Fruit fly (Drosophila melanogaster): Measurements from ENCODE around the gene CG7840.
A peak's percentile ranks its signal among the peaks of the same experiment; 100 is the strongest.

Gene CG7840

dm6 chr2L:8286595-8286994 lies 18.8 kb upstream of the CG7840 start:
- no peak for TF ChIP-seq noc (tag; optimal IDR thresholded peaks at IDR 0.05)

- TF ChIP-seq noc (tag; optimal IDR thresholded peaks at IDR 0.05): no peak
Measured at dm6 chr2L:8288087-8288486, 17.3 kb upstream of the CG7840 start.

dm6 chr2L:8289352-8290091 lies 15.9 kb upstream of the CG7840 start:
- no peak for TF ChIP-seq noc (tag; optimal IDR thresholded peaks at IDR 0.05)

DNA sequence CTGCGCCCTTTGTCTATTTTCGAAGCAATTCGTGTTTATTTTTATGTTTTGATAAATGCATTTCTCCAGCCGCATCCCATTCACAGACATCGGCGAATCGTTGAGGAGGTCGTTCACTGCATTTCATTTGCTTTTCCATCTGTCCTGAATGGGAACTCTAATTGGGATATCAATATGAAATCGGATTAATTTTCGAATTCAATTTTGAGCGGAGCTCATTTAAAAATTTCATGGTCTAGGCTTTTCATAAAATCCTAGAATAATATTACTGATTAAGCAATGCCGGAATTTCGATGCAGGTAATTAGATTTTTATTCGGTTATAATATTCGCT lies 15.3 kb upstream of the CG7840 start:
- no peak for TF ChIP-seq noc (tag; optimal IDR thresholded peaks at IDR 0.05)

- no peak for TF ChIP-seq noc (tag; optimal IDR thresholded peaks at IDR 0.05)
Measured at dm6 chr2L:8290653-8291233, 14.6 kb upstream of the CG7840 start.

DNA sequence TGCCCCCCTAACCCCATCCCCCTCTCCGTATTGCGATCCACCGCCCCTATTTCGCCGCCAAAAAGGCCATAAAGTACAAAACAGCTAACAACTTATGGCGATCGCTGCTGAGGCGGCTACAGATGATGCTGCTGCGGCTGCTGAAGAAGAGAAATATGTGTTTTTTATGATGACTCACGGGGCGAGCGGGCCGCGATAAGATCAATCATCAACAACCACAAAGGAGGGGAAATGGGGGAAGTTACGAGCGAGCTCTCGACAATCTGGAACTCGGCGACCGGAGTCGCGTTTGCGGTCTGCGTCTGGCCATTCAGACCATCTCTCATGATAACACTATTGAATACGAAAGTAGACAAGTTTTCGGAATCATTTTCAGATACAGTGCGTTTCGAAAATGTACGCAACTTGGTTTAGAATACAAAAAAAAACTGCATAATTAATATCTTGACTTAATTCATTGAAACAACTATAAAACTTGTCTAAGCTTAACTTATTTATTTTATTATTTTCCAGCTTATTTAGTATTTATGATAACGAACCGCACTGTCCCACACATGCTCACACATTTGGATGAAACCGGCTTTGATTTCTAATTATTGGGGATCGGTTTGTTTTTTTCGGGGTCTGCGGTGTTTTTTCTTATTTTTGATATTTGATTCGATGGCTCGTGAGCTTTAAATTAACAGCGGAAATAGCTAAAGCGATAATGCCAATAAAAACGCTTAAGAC lies 13.1 kb upstream of the CG7840 start:
- peak; percentile 99 for TF ChIP-seq noc (tag; optimal IDR thresholded peaks at IDR 0.05)

DNA sequence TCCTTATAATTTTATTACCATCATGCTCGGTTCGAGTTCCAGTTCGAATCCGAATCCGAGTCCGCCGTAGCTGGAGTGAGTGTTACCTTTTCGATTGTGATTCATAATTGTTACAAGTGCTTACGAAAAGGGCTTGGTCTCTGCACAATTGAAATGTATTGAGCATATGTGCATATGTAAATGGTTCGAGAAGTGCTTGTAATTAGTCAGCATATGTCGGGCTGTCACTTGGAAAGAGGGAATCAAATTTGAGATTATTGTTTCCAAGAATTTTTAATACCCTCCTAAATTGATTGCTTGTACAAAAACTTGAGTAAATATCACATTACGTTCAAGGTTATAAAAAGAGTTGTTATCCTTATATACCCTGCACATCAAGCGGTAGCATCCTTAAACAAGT lies 11.9 kb upstream of the CG7840 start:
- TF ChIP-seq noc (tag; optimal IDR thresholded peaks at IDR 0.05): no peak

- TF ChIP-seq noc (tag; optimal IDR thresholded peaks at IDR 0.05): no peak
Measured at dm6 chr2L:8294043-8294442, 11.3 kb upstream of the CG7840 start.

dm6 chr2L:8296395-8296794 lies 9.0 kb upstream of the CG7840 start:
- no peak for TF ChIP-seq noc (tag; optimal IDR thresholded peaks at IDR 0.05)

DNA sequence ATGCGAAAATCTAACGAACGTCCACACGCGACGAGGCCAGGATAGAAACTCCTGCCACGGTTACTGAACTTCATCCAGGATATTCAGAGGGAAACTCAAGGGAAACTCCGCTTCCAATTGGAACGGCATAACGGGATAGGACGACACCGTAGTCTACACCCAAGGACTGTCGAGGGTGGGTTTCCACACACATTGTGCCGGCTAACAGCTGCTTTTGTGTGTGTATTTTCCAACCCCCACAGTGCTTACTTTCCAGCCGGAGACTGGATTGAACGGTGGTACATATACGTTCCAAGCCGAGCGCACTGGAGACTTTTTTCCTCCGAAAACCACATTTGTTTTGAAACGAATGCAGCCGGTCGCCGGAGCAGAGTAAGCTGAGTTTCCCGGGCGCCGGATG lies 8.3 kb upstream of the CG7840 start:
- TF ChIP-seq noc (tag; optimal IDR thresholded peaks at IDR 0.05): no peak

- TF ChIP-seq noc (tag; optimal IDR thresholded peaks at IDR 0.05): peak; percentile 4
Measured at dm6 chr2L:8299194-8299811, 6.1 kb upstream of the CG7840 start.

DNA sequence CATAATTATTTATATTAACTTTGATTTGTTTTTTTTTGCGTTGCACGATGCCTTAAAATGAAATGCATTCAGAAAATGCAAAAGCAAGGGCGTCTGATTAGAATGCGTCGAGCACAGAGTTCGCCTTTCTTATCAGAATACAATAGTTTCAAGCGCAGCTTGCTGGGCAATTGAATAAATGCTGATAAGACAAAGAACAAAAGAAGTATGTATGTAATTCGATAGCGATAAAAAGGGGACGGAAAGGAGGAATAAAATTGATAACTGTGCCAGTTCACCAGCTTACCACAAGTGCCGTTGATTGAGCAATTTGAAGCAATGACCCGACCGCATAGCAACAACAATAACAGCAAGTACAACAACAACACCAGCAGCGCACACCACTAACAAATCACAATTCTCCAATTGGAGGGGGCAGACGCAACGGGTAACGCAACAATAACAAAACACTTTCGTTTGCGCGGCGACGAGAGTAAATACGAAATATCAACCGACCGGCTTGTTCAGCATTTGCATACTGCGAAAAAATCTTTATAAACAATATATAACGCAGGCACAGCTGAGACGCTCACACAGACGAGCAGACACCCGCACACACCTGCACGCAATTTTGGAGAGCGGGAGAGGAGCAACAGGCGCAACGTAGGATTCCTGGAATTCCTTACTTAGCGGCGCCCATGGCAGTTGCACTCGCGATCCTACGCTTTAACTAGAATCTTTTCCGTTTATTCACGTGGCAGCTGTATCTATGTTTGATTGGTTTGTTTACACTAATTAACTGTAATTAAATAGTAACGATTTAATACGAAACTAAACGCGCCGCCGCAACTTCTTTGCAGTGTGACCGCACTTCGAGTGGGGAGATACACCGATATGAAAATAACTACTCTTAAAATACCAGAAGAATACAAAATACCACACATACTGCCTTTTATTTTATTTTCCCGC lies 4.9 kb upstream of the CG7840 start, which contains the start of gene Btk:
TSS of gene Btk (minus strand) at position 860 of the 948 bp plus-strand sequence.
- TF ChIP-seq noc (tag; optimal IDR thresholded peaks at IDR 0.05): no peak

DNA sequence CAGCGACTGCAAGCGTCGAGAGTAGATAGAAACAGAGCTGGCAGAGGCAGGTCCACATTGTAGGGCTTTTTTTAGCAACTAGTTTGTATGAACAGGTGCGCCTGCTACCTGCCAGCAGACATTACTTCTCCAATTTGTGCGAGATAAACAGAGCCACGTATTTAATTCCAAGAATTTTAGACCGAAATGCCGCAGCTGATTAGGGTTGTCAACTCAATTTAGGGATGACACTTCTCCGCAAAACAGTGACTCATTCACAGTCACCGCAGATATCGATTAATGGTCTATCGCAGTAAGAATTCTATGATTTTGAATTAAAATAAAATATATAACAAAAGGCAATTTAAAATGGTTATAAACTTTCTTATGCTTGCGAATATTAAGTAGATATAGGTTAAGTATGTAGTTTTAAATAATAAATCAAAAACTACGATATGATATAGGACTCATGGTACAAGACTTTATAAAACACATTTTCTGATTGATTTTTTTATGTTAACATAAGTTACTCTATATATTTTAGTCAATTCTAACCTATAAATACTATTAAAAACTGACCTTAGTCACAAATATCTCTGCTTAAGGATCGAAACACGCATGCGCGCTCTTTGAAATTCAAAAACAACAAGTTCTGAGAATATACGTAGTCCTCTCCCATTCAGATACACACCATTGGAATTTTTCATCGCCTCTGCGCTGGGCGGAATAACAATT lies 2.5 kb upstream of the CG7840 start, which contains the start of the genes wol and Scgalpha:
TSS of gene wol (minus strand) at position 220 of the 714 bp plus-strand sequence.
TSS of gene Scgalpha (plus strand) at position 664 of the 714 bp plus-strand sequence.
- TF ChIP-seq noc (tag; optimal IDR thresholded peaks at IDR 0.05): no peak

DNA sequence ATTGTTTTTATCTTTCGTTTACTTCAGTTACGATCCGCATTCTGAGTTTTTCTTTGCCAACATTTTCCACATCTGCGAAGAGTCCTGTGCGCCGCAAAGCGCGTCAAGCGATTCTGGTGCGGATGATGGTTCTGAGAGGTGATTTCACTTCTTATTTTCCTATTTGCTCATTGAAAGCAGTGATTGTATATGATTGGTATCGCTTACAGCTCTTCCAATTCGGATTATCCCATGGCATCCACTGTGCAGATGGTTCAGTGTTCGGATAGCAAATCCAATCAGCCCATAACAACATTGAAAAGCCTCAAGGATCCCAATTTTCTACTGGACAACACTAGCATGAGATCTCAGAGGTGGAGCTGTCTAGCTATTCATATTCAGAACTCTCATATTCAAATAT lies 751 bp upstream of the CG7840 start:
- no peak for TF ChIP-seq noc (tag; optimal IDR thresholded peaks at IDR 0.05)
